Fruit fly (Drosophila melanogaster) whole organism, wandering third instar larva: ENCODE data around the gene CG6567.

Experiments
- Abd-B ChIP-seq: fragments of >200 bp; optimal IDR thresholded peaks from 2 replicates; lab custom pipeline; 2017; ENCODE audit warnings: missing biosample characterization, missing genetic modification characterization
- CG32264 ChIP-seq: fragments of 200-800 bp; sonication (Bioruptor generic); optimal IDR thresholded peaks from 2 replicates; lab custom pipeline; 2016; ENCODE audit warnings: missing biosample characterization, missing genetic modification characterization
- CG9705 ChIP-seq: fragments of 200-800 bp; sonication (Bioruptor generic); optimal IDR thresholded peaks from 2 replicates; lab custom pipeline; 2018; ENCODE audit warnings: missing biosample characterization, mild to moderate bottlenecking, missing genetic modification characterization
- CrebA ChIP-seq: fragments of 200-800 bp; sonication (Bioruptor generic); optimal IDR thresholded peaks from 2 replicates; lab custom pipeline; 2016; ENCODE audit warnings: missing biosample characterization, mild to moderate bottlenecking, missing genetic modification characterization, borderline replicate concordance
- Dfd ChIP-seq: fragments of >200 bp; optimal IDR thresholded peaks from 2 replicates; lab custom pipeline; 2017; ENCODE audit warnings: missing biosample characterization, missing genetic modification characterization
- Dif ChIP-seq: fragments of 200-275, 200-300 bp; sonication (Bioruptor generic); optimal IDR thresholded peaks from 2 replicates; lab custom pipeline; 2018; ENCODE audit warnings: missing biosample characterization, missing genetic modification characterization; ENCODE audit not compliant: partially characterized antibody
- GATAd ChIP-seq: sonication (Bioruptor generic); optimal IDR thresholded peaks from 2 replicates; lab custom pipeline; 2016; ENCODE audit warnings: missing biosample characterization, missing genetic modification characterization
- HLH106 ChIP-seq: fragments of 200-800 bp; optimal IDR thresholded peaks from 3 replicates; lab custom pipeline; 2019; ENCODE audit warnings: missing biosample characterization, mild to moderate bottlenecking, missing genetic modification characterization, moderate library complexity
- Hnf4 ChIP-seq: fragments of 200-800 bp; sonication (Bioruptor generic); optimal IDR thresholded peaks from 2 replicates; lab custom pipeline; 2016; ENCODE audit warnings: missing biosample characterization, mild to moderate bottlenecking, missing genetic modification characterization
- Hr78 ChIP-seq: fragments of >200 bp; optimal IDR thresholded peaks from 2 replicates; lab custom pipeline; 2017; ENCODE audit warnings: missing biosample characterization, missing genetic modification characterization
- Hr83 ChIP-seq: fragments of 200-300 bp; sonication (Bioruptor generic); optimal IDR thresholded peaks from 2 replicates; lab custom pipeline; 2016; ENCODE audit warnings: missing biosample characterization, mild to moderate bottlenecking, missing genetic modification characterization, moderate library complexity; ENCODE audit not compliant: poor library complexity, severe bottlenecking
- Jra ChIP-seq: sonication (Bioruptor generic); optimal IDR thresholded peaks from 2 replicates; lab custom pipeline; 2016; ENCODE audit warnings: missing biosample characterization, missing genetic modification characterization
- Mio ChIP-seq: sonication (Bioruptor generic); optimal IDR thresholded peaks from 2 replicates; lab custom pipeline; 2016; ENCODE audit warnings: missing biosample characterization, missing genetic modification characterization
- Myc ChIP-seq: fragments of >200 bp; optimal IDR thresholded peaks from 2 replicates; lab custom pipeline; 2017
- N ChIP-seq: fragments of >200 bp; optimal IDR thresholded peaks from 2 replicates; lab custom pipeline; 2018; ENCODE audit warnings: missing biosample characterization, missing external identifiers, missing genetic modification characterization
- OdsH ChIP-seq: fragments of 200-800 bp; sonication (Bioruptor generic); optimal IDR thresholded peaks from 2 replicates; lab custom pipeline; 2016; ENCODE audit warnings: missing biosample characterization, mild to moderate bottlenecking, missing genetic modification characterization
- Rel ChIP-seq, 2 experiments: fragments of 200-800 bp; sonication (Bioruptor generic) in 1 of 2; optimal IDR thresholded peaks; 2 replicates in 1 of 2; 3 replicates in 1 of 2; lab custom pipeline; 2016 to 2019; ENCODE audit warnings: mild to moderate bottlenecking in 2 of 2, missing biosample characterization in 2 of 2, missing genetic modification characterization in 2 of 2, moderate library complexity in 1 of 2
- Sp1 ChIP-seq: fragments of 200-800 bp; sonication (Bioruptor generic); optimal IDR thresholded peaks from 3 replicates; lab custom pipeline; 2019; ENCODE audit warnings: missing biosample characterization, mild to moderate bottlenecking, missing genetic modification characterization, moderate library complexity
- Vsx2 ChIP-seq: fragments of 200-300, 225-300 bp; sonication (Bioruptor generic); optimal IDR thresholded peaks from 2 replicates; lab custom pipeline; 2018; ENCODE audit warnings: missing biosample characterization, missing genetic modification characterization; ENCODE audit not compliant: partially characterized antibody
- br ChIP-seq: fragments of 200-800 bp; sonication (Bioruptor generic); optimal IDR thresholded peaks from 2 replicates; lab custom pipeline; 2016; ENCODE audit warnings: missing biosample characterization, missing genetic modification characterization
- brk ChIP-seq: fragments of 200-800 bp; sonication (Bioruptor generic); optimal IDR thresholded peaks from 2 replicates; lab custom pipeline; 2016; ENCODE audit warnings: missing biosample characterization, mild to moderate bottlenecking, missing genetic modification characterization
- dl ChIP-seq, 2 experiments: fragments of 175-275, 200-275 bp in 1 of 2; fragments of 200-275 bp in 1 of 2; sonication (Bioruptor generic); optimal IDR thresholded peaks; lab custom pipeline; 2018; ENCODE audit warnings: mild to moderate bottlenecking in 2 of 2, missing biosample characterization in 2 of 2, missing genetic modification characterization in 2 of 2, moderate library complexity in 2 of 2; ENCODE audit not compliant: partially characterized antibody in 2 of 2, insufficient read depth in 1 of 2
- dmrt93B ChIP-seq: fragments of 200-800 bp; sonication (Bioruptor generic); optimal IDR thresholded peaks from 2 replicates; lab custom pipeline; 2018; ENCODE audit warnings: missing biosample characterization, mild to moderate bottlenecking, missing genetic modification characterization
- dsf ChIP-seq: sonication (Bioruptor generic); optimal IDR thresholded peaks from 2 replicates; lab custom pipeline; 2016; ENCODE audit warnings: missing biosample characterization, missing genetic modification characterization, borderline replicate concordance
- ey ChIP-seq: fragments of 200-800 bp; sonication (Bioruptor generic); optimal IDR thresholded peaks from 2 replicates; lab custom pipeline; 2016; ENCODE audit warnings: missing biosample characterization, missing genetic modification characterization
- foxo ChIP-seq, 2 experiments: fragments of 200-800 bp; sonication (Bioruptor generic); optimal IDR thresholded peaks; 2 replicates in 1 of 2; 3 replicates in 1 of 2; lab custom pipeline; 2016 to 2017; ENCODE audit warnings: missing biosample characterization in 2 of 2, missing genetic modification characterization in 2 of 2
- fru ChIP-seq: fragments of 200-800 bp; sonication (Bioruptor generic); optimal IDR thresholded peaks from 3 replicates; lab custom pipeline; 2016; ENCODE audit warnings: missing biosample characterization, mild to moderate bottlenecking, missing genetic modification characterization
- h ChIP-seq: fragments of 200-800 bp; sonication (Bioruptor generic); optimal IDR thresholded peaks from 3 replicates; lab custom pipeline; 2016; ENCODE audit warnings: missing biosample characterization, mild to moderate bottlenecking, missing genetic modification characterization
- jim ChIP-seq: fragments of 175-275, 200-325 bp; sonication (Bioruptor generic); optimal IDR thresholded peaks from 2 replicates; lab custom pipeline; 2016; ENCODE audit warnings: missing biosample characterization, mild to moderate bottlenecking, missing genetic modification characterization
- lola ChIP-seq: fragments of >200 bp; optimal IDR thresholded peaks from 2 replicates; lab custom pipeline; 2017; ENCODE audit warnings: missing biosample characterization, missing genetic modification characterization
- pan ChIP-seq: fragments of >200 bp; optimal IDR thresholded peaks from 2 replicates; lab custom pipeline; 2017
- psq ChIP-seq: fragments of 200-800 bp; sonication (Bioruptor generic); optimal IDR thresholded peaks from 3 replicates; lab custom pipeline; 2017; ENCODE audit warnings: missing biosample characterization, mild to moderate bottlenecking, missing genetic modification characterization, moderate library complexity
- rgr ChIP-seq: fragments of 200-800 bp; sonication (Bioruptor generic); optimal IDR thresholded peaks from 3 replicates; lab custom pipeline; 2016; ENCODE audit warnings: missing biosample characterization, mild to moderate bottlenecking, missing genetic modification characterization
- sage ChIP-seq: fragments of 200-800 bp; sonication (Bioruptor generic); optimal IDR thresholded peaks from 2 replicates; lab custom pipeline; 2016; ENCODE audit warnings: missing biosample characterization, mild to moderate bottlenecking, missing genetic modification characterization
- sv ChIP-seq: fragments of 200-800 bp; sonication (Bioruptor generic); optimal IDR thresholded peaks from 3 replicates; lab custom pipeline; 2016; ENCODE audit warnings: missing biosample characterization, missing genetic modification characterization
- tai ChIP-seq: sonication (Bioruptor generic); optimal IDR thresholded peaks from 2 replicates; lab custom pipeline; 2016; ENCODE audit warnings: missing biosample characterization, missing genetic modification characterization
- usp ChIP-seq: fragments of >200 bp; optimal IDR thresholded peaks from 2 replicates; lab custom pipeline; 2017; ENCODE audit warnings: missing biosample characterization, missing genetic modification characterization
- woc ChIP-seq: sonication (Bioruptor generic); optimal IDR thresholded peaks from 2 replicates; lab custom pipeline; 2016; ENCODE audit warnings: missing biosample characterization, mild to moderate bottlenecking, missing genetic modification characterization

Gene CG6567

dm6 chr3R:10850636-10851035 is 3.6 kb downstream of the CG6567 start:
- TF ChIP-seq N (GFP tag; lab: Kevin White, UChicago), result no peak

dm6 chr3R:10849515-10849973 is 4.7 kb downstream of the CG6567 start, which contains the start of gene CG42394:
Gene CG42394 (plus strand): TSS chr3R:10849825.
- peak; percentile 90 for TF ChIP-seq h (GFP tag; lab: Kevin White, UChicago)
- TF ChIP-seq Mio (GFP tag; lab: Kevin White, UChicago), result no peak
- TF ChIP-seq OdsH (GFP tag; lab: Kevin White, UChicago), result peak; percentile 88
- peak; percentile 58 for TF ChIP-seq woc (GFP tag; lab: Kevin White, UChicago)
- TF ChIP-seq Myc (lab: Kevin White, UChicago), result no peak
- peak; percentile 87 for TF ChIP-seq sv (GFP tag; lab: Kevin White, UChicago)
- TF ChIP-seq Hr78 (GFP tag; lab: Kevin White, UChicago), result no peak
- peak; percentile 77 for TF ChIP-seq brk (GFP tag; lab: Kevin White, UChicago)
- TF ChIP-seq foxo (GFP tag; optimal IDR thresholded peaks at IDR 0.05; lab: Kevin White, UChicago), result peak in 1 of 2 experiments; percentile 93
- TF ChIP-seq dl (GFP tag; optimal IDR thresholded peaks at IDR 0.05; lab: Kevin White, UChicago; ENCODE audit: insufficient read depth in 1 of 2, partially characterized antibody in 2 of 2), result no peak
- no peak for TF ChIP-seq GATAd
- peak; percentile 66 for TF ChIP-seq Hr83 (GFP tag; lab: Kevin White, UChicago)
- TF ChIP-seq pan (lab: Kevin White, UChicago), result no peak
- TF ChIP-seq Dfd, result no peak
- TF ChIP-seq jim (GFP tag; lab: Kevin White, UChicago), result no peak
- no peak for TF ChIP-seq N (GFP tag; lab: Kevin White, UChicago)
- no peak for TF ChIP-seq CG32264 (GFP tag; lab: Kevin White, UChicago)
- peak; percentile 72 for TF ChIP-seq br
- no peak for TF ChIP-seq CrebA (GFP tag; lab: Kevin White, UChicago)
- peak; percentile 90 for TF ChIP-seq fru (GFP tag; lab: Kevin White, UChicago)
- peak; percentile 93 for TF ChIP-seq HLH106 (tag; lab: Kevin White, UChicago)
- TF ChIP-seq Abd-B (GFP tag; lab: Kevin White, UChicago), result no peak
- TF ChIP-seq Vsx2 (GFP tag; lab: Kevin White, UChicago), result no peak
- TF ChIP-seq ey (GFP tag; lab: Kevin White, UChicago), result peak; percentile 70
- peak; percentile 81 for TF ChIP-seq psq
- TF ChIP-seq rgr, result peak; percentile 90
- peak; percentile 87 for TF ChIP-seq dmrt93B
- no peak for TF ChIP-seq dsf
- TF ChIP-seq Dif (GFP tag; lab: Kevin White, UChicago), result no peak
- no peak for TF ChIP-seq usp (GFP tag; lab: Kevin White, UChicago)
- no peak for TF ChIP-seq lola (GFP tag; lab: Kevin White, UChicago)
- no peak for TF ChIP-seq Jra (GFP tag; lab: Kevin White, UChicago)
- peak; percentile 92 for TF ChIP-seq Sp1 (GFP tag; lab: Kevin White, UChicago)
- peak; percentile 70 for TF ChIP-seq CG9705 (GFP tag; lab: Kevin White, UChicago)
- TF ChIP-seq tai (GFP tag; lab: Kevin White, UChicago), result no peak
- TF ChIP-seq Rel (GFP tag; optimal IDR thresholded peaks at IDR 0.05; lab: Kevin White, UChicago), result peak; percentile 77
- TF ChIP-seq Rel (tag; optimal IDR thresholded peaks at IDR 0.05; lab: Kevin White, UChicago), result peak; percentile 55
- TF ChIP-seq Hnf4 (GFP tag; lab: Kevin White, UChicago), result peak; percentile 68
- peak; percentile 83 for TF ChIP-seq sage (GFP tag; lab: Kevin White, UChicago)

dm6 chr3R:10842422-10842821 is 11.8 kb downstream of the CG6567 start:
- TF ChIP-seq sage (GFP tag; lab: Kevin White, UChicago) (no peak), Jra (GFP tag; lab: Kevin White, UChicago) (no peak), HLH106 (tag; lab: Kevin White, UChicago) (peak; percentile 19), h (GFP tag; lab: Kevin White, UChicago) (peak; percentile 25), jim (GFP tag; lab: Kevin White, UChicago) (no peak), foxo (GFP tag; optimal IDR thresholded peaks at IDR 0.05; lab: Kevin White, UChicago) (peak in 1 of 2 experiments; percentile 12), Rel (GFP tag; optimal IDR thresholded peaks at IDR 0.05; lab: Kevin White, UChicago) (no peak), Rel (tag; optimal IDR thresholded peaks at IDR 0.05; lab: Kevin White, UChicago) (no peak), Sp1 (GFP tag; lab: Kevin White, UChicago) (peak; percentile 17), Hr78 (GFP tag; lab: Kevin White, UChicago) (no peak), OdsH (GFP tag; lab: Kevin White, UChicago) (peak; percentile 13)
